Fruit fly (Drosophila melanogaster) whole organism, wandering third instar larva: Measurements from ENCODE around the gene Ifrd1.

Experiments
- CG9705 ChIP-seq: fragments of 200-800 bp; sonication (Bioruptor generic); optimal IDR thresholded peaks from 2 replicates; lab custom pipeline; 2018; ENCODE audit warnings: missing biosample characterization, mild to moderate bottlenecking, missing genetic modification characterization
- Dif ChIP-seq: fragments of 200-275, 200-300 bp; sonication (Bioruptor generic); optimal IDR thresholded peaks from 2 replicates; lab custom pipeline; 2018; ENCODE audit warnings: missing biosample characterization, missing genetic modification characterization; ENCODE audit not compliant: partially characterized antibody
- Hnf4 ChIP-seq: fragments of 200-800 bp; sonication (Bioruptor generic); optimal IDR thresholded peaks from 2 replicates; lab custom pipeline; 2016; ENCODE audit warnings: missing biosample characterization, mild to moderate bottlenecking, missing genetic modification characterization
- Mio ChIP-seq: sonication (Bioruptor generic); optimal IDR thresholded peaks from 2 replicates; lab custom pipeline; 2016; ENCODE audit warnings: missing biosample characterization, missing genetic modification characterization
- dl ChIP-seq, 2 experiments: fragments of 175-275, 200-275 bp in 1 of 2; fragments of 200-275 bp in 1 of 2; sonication (Bioruptor generic); optimal IDR thresholded peaks; lab custom pipeline; 2018; ENCODE audit warnings: mild to moderate bottlenecking in 2 of 2, missing biosample characterization in 2 of 2, missing genetic modification characterization in 2 of 2, moderate library complexity in 2 of 2; ENCODE audit not compliant: partially characterized antibody in 2 of 2, insufficient read depth in 1 of 2
- pan ChIP-seq: fragments of >200 bp; optimal IDR thresholded peaks from 2 replicates; lab custom pipeline; 2017
- tai ChIP-seq: sonication (Bioruptor generic); optimal IDR thresholded peaks from 2 replicates; lab custom pipeline; 2016; ENCODE audit warnings: missing biosample characterization, missing genetic modification characterization
- woc ChIP-seq: sonication (Bioruptor generic); optimal IDR thresholded peaks from 2 replicates; lab custom pipeline; 2016; ENCODE audit warnings: missing biosample characterization, mild to moderate bottlenecking, missing genetic modification characterization

- no peak for TF ChIP-seq Dif
- TF ChIP-seq Mio: no peak
- TF ChIP-seq Hnf4 (GFP tag; lab: Kevin White, UChicago): peak; percentile 70
- peak; percentile 76 for TF ChIP-seq woc
- peak; percentile 70 for TF ChIP-seq tai (GFP tag; lab: Kevin White, UChicago)
- TF ChIP-seq CG9705 (GFP tag; lab: Kevin White, UChicago): peak; percentile 77
- no peak for TF ChIP-seq dl (GFP tag; optimal IDR thresholded peaks at IDR 0.05; lab: Kevin White, UChicago; ENCODE audit: insufficient read depth in 1 of 2, partially characterized antibody in 2 of 2)
- no peak for TF ChIP-seq pan (lab: Kevin White, UChicago)
These were observed 43.9 kb downstream of the Ifrd1 start for dm6 chr2L:2830341-2830800.
